Fruit fly (Drosophila melanogaster) whole organism, embryonic: Measurements from ENCODE around the gene CG15740.

ENCODE experiments used
- CG10321 ChIP-seq: fragments of 200-800 bp; sonication (Bioruptor generic); IDR thresholded peaks from 2 replicates; pipeline ENCODE4 v1.3.6; 2022; ENCODE audit warnings: missing biosample characterization, missing genetic modification characterization
- CG10979 ChIP-seq: fragments of 200-800 bp; sonication (Bioruptor generic); optimal IDR thresholded peaks from 2 replicates; lab custom pipeline; 2018; ENCODE audit warnings: missing biosample characterization, mild to moderate bottlenecking, missing genetic modification characterization, moderate library complexity
- CG13624 ChIP-seq: fragments of 200-800 bp; sonication (Bioruptor generic); optimal IDR thresholded peaks from 2 replicates; lab custom pipeline; 2016; ENCODE audit warnings: missing biosample characterization, missing genetic modification characterization
- CG15073 ChIP-seq: fragments of 200-800 bp; sonication (Bioruptor generic); optimal IDR thresholded peaks from 2 replicates; lab custom pipeline; 2016; ENCODE audit warnings: missing biosample characterization, missing genetic modification characterization
- CG16813 ChIP-seq: fragments of 200-800 bp; sonication (Bioruptor generic); IDR thresholded peaks from 3 replicates; pipeline ENCODE4 v1.3.6; 2022; ENCODE audit warnings: missing biosample characterization, missing genetic modification characterization; ENCODE audit not compliant: partially characterized antibody
- CG17328 ChIP-seq: fragments of 200-800 bp; sonication (Bioruptor generic); IDR thresholded peaks from 2 replicates; pipeline ENCODE4 v1.3.6; 2022; ENCODE audit warnings: missing biosample characterization, missing genetic modification characterization
- CG18764 ChIP-seq: fragments of 200-800 bp; sonication (Bioruptor generic); optimal IDR thresholded peaks from 3 replicates; lab custom pipeline; 2016; ENCODE audit warnings: missing biosample characterization, missing genetic modification characterization
- CG2116 ChIP-seq: fragments of 200-800 bp; sonication (Bioruptor generic); optimal IDR thresholded peaks from 3 replicates; lab custom pipeline; 2018; ENCODE audit warnings: missing biosample characterization, mild to moderate bottlenecking, missing genetic modification characterization
- CG30403 ChIP-seq: fragments of 200-800 bp; sonication (Bioruptor generic); optimal IDR thresholded peaks from 3 replicates; lab custom pipeline; 2016; ENCODE audit warnings: missing biosample characterization, missing genetic modification characterization
- CG32772 ChIP-seq: fragments of 200-800 bp; sonication (Bioruptor generic); IDR thresholded peaks from 2 replicates; pipeline ENCODE4 v1.3.6; 2022; ENCODE audit warnings: missing biosample characterization, missing genetic modification characterization
- CG33213 ChIP-seq: fragments of 200-800 bp; sonication (Bioruptor generic); optimal IDR thresholded peaks from 3 replicates; lab custom pipeline; 2016; ENCODE audit warnings: missing biosample characterization, missing genetic modification characterization
- CG34376 ChIP-seq: fragments of 200-800 bp; sonication (Bioruptor generic); optimal IDR thresholded peaks from 2 replicates; lab custom pipeline; 2018; ENCODE audit warnings: missing biosample characterization, mild to moderate bottlenecking, missing genetic modification characterization
- CG42726 ChIP-seq: fragments of 200-800 bp; sonication (Bioruptor generic); IDR thresholded peaks from 2 replicates; pipeline ENCODE4 v1.3.6; 2022; ENCODE audit warnings: missing biosample characterization, missing genetic modification characterization; ENCODE audit not compliant: partially characterized antibody
- CG4282 ChIP-seq: fragments of 200-800 bp; sonication (Bioruptor generic); optimal IDR thresholded peaks from 2 replicates; lab custom pipeline; 2016; ENCODE audit warnings: missing biosample characterization, missing genetic modification characterization
- CG4854 ChIP-seq: fragments of 200-800 bp; sonication (Bioruptor generic); optimal IDR thresholded peaks from 2 replicates; lab custom pipeline; 2016; ENCODE audit warnings: missing biosample characterization, missing genetic modification characterization, inconsistent platforms
- CG5180 ChIP-seq: fragments of 200-800 bp; sonication (Bioruptor generic); optimal IDR thresholded peaks from 3 replicates; lab custom pipeline; 2017; ENCODE audit warnings: missing biosample characterization, missing genetic modification characterization, mild to moderate bottlenecking, moderate library complexity, missing genetic modification reagents
- CG6272 ChIP-seq: fragments of 200-800 bp; sonication (Bioruptor generic); IDR thresholded peaks from 2 replicates; pipeline ENCODE4 v1.3.6; 2022; ENCODE audit warnings: missing biosample characterization, missing genetic modification characterization
- CG6654 ChIP-seq: fragments of 200-800 bp; sonication (Bioruptor generic); optimal IDR thresholded peaks from 2 replicates; lab custom pipeline; 2017; ENCODE audit warnings: missing biosample characterization, mild to moderate bottlenecking, missing genetic modification characterization
- CG7839 ChIP-seq: fragments of 200-800 bp; sonication (Bioruptor generic); optimal IDR thresholded peaks from 3 replicates; lab custom pipeline; 2018; ENCODE audit warnings: missing biosample characterization, mild to moderate bottlenecking, missing genetic modification characterization, moderate library complexity
- CTCF ChIP-seq: fragments of 200-800 bp; sonication (Bioruptor generic); optimal IDR thresholded peaks from 2 replicates; lab custom pipeline; 2017; ENCODE audit warnings: missing biosample characterization, mild to moderate bottlenecking, missing genetic modification characterization, moderate library complexity
- Doc2 ChIP-seq: fragments of 200-800 bp; sonication (Bioruptor generic); IDR thresholded peaks from 2 replicates; pipeline ENCODE4 v1.3.6; 2022; ENCODE audit warnings: missing biosample characterization, missing genetic modification characterization
- Dp ChIP-seq: fragments of 200-800 bp; sonication (Bioruptor generic); optimal IDR thresholded peaks from 2 replicates; lab custom pipeline; 2018; ENCODE audit warnings: missing biosample characterization, mild to moderate bottlenecking, missing genetic modification characterization, moderate library complexity
- Eip74EF ChIP-seq, 2 experiments: fragments of 200-800 bp in 1 of 2; fragments of >200 bp in 1 of 2; sonication (Bioruptor generic) in 1 of 2; optimal IDR thresholded peaks; 2 replicates each; lab custom pipeline; 2017 to 2019; ENCODE audit warnings: missing biosample characterization in 2 of 2, missing genetic modification characterization in 2 of 2, mild to moderate bottlenecking in 1 of 2, moderate library complexity in 1 of 2
- H2.0 ChIP-seq: fragments of 200-800 bp; sonication (Bioruptor generic); IDR thresholded peaks from 2 replicates; pipeline ENCODE4 v1.3.6; 2022; ENCODE audit warnings: missing biosample characterization, missing genetic modification characterization
- HLH54F ChIP-seq: fragments of 200-800 bp; sonication (Bioruptor generic); optimal IDR thresholded peaks from 3 replicates; lab custom pipeline; 2016; ENCODE audit warnings: missing biosample characterization, missing genetic modification characterization
- Nf-YC ChIP-seq: fragments of 200-800 bp; optimal IDR thresholded peaks from 3 replicates; lab custom pipeline; 2019; ENCODE audit warnings: missing biosample characterization, mild to moderate bottlenecking, missing genetic modification characterization, moderate library complexity
- Optix ChIP-seq: fragments of 200-800 bp; sonication (Bioruptor generic); IDR thresholded peaks from 3 replicates; pipeline ENCODE4 v1.3.6; 2022; ENCODE audit warnings: missing biosample characterization, missing genetic modification characterization
- Ravus ChIP-seq: fragments of 200-800 bp; sonication (Bioruptor generic); IDR thresholded peaks from 2 replicates; pipeline ENCODE4 v1.3.6; 2022; ENCODE audit warnings: missing biosample characterization, missing genetic modification characterization
- Sin3A ChIP-seq: fragments of >200 bp; optimal IDR thresholded peaks from 2 replicates; lab custom pipeline; 2018
- dimm ChIP-seq: fragments of 200-800 bp; sonication (Bioruptor generic); IDR thresholded peaks from 2 replicates; pipeline ENCODE4 v1.3.6; 2022; ENCODE audit warnings: missing biosample characterization, missing genetic modification characterization
- ems ChIP-seq: fragments of 200-800 bp; sonication (Bioruptor generic); optimal IDR thresholded peaks from 3 replicates; lab custom pipeline; 2016; ENCODE audit warnings: missing biosample characterization, missing genetic modification characterization
- gcm ChIP-seq: fragments of 200-800 bp; sonication (Bioruptor generic); optimal IDR thresholded peaks from 2 replicates; lab custom pipeline; 2019; ENCODE audit warnings: missing biosample characterization, mild to moderate bottlenecking, missing genetic modification characterization, moderate library complexity
- ham ChIP-seq: fragments of 200-800 bp; sonication (Bioruptor generic); IDR thresholded peaks from 2 replicates; pipeline ENCODE4 v1.3.6; 2022; ENCODE audit warnings: missing biosample characterization, missing genetic modification characterization
- hb ChIP-seq: fragments of 200-800 bp; sonication (Bioruptor generic); IDR thresholded peaks from 3 replicates; pipeline ENCODE4 v1.3.6; 2022; ENCODE audit warnings: missing biosample characterization, missing genetic modification characterization; ENCODE audit not compliant: partially characterized antibody
- hth ChIP-seq: fragments of >200 bp; optimal IDR thresholded peaks from 2 replicates; lab custom pipeline; 2017; ENCODE audit warnings: inconsistent platforms
- jing ChIP-seq: fragments of 200-800 bp; sonication (Bioruptor generic); optimal IDR thresholded peaks from 2 replicates; lab custom pipeline; 2018; ENCODE audit warnings: missing biosample characterization, mild to moderate bottlenecking, missing genetic modification characterization
- lab ChIP-seq: fragments of 200-800 bp; sonication (Bioruptor generic); optimal IDR thresholded peaks from 3 replicates; lab custom pipeline; 2017; ENCODE audit warnings: missing biosample characterization, missing genetic modification characterization, mild to moderate bottlenecking, moderate library complexity, missing genetic modification reagents
- lola ChIP-seq, 3 experiments: fragments of >200 bp in 2 of 3; fragments of 200-800 bp in 1 of 3; sonication (Bioruptor generic) in 1 of 3; optimal IDR thresholded peaks; 2 replicates each; lab custom pipeline; 2017 to 2019; ENCODE audit warnings: missing biosample characterization in 3 of 3, missing genetic modification characterization in 3 of 3, mild to moderate bottlenecking in 1 of 3, moderate library complexity in 1 of 3
- mld ChIP-seq: fragments of 200-800 bp; sonication (Bioruptor generic); IDR thresholded peaks from 3 replicates; pipeline ENCODE4 v1.3.6; 2022; ENCODE audit warnings: missing biosample characterization, missing genetic modification characterization; ENCODE audit not compliant: partially characterized antibody
- org-1 ChIP-seq: fragments of 200-800 bp; sonication (Bioruptor generic); optimal IDR thresholded peaks from 2 replicates; lab custom pipeline; 2017; ENCODE audit warnings: missing biosample characterization, missing genetic modification characterization
- pita ChIP-seq: fragments of 200-800 bp; sonication (Bioruptor generic); optimal IDR thresholded peaks from 2 replicates; lab custom pipeline; 2017; ENCODE audit warnings: missing biosample characterization, mild to moderate bottlenecking, missing genetic modification characterization
- pros ChIP-seq: fragments of 200-800 bp; sonication (Bioruptor generic); optimal IDR thresholded peaks from 3 replicates; lab custom pipeline; 2019; ENCODE audit warnings: missing biosample characterization, mild to moderate bottlenecking, missing genetic modification characterization, moderate library complexity
- psq ChIP-seq: fragments of 200-800 bp; sonication (Bioruptor generic); optimal IDR thresholded peaks from 2 replicates; lab custom pipeline; 2017; ENCODE audit warnings: missing biosample characterization, missing genetic modification characterization
- sc ChIP-seq, 3 experiments: fragments of >200 bp in 2 of 3; fragments of 200-800 bp in 1 of 3; sonication (Bioruptor generic) in 1 of 3; optimal IDR thresholded peaks; 2 replicates in 2 of 3; 3 replicates in 1 of 3; lab custom pipeline; 2017; ENCODE audit warnings: mild to moderate bottlenecking in 1 of 3, missing biosample characterization in 1 of 3, missing genetic modification characterization in 1 of 3, missing genetic modification reagents in 1 of 3
- scrt ChIP-seq: fragments of 200-800 bp; sonication (Bioruptor generic); optimal IDR thresholded peaks from 2 replicates; lab custom pipeline; 2018; ENCODE audit warnings: missing biosample characterization, mild to moderate bottlenecking, missing genetic modification characterization, moderate library complexity
- slbo ChIP-seq: fragments of 200-800 bp; sonication (Bioruptor generic); IDR thresholded peaks from 2 replicates; pipeline ENCODE4 v1.3.6; 2022; ENCODE audit warnings: missing biosample characterization, missing genetic modification characterization
- tll ChIP-seq, 2 experiments: fragments of 200-800 bp in 1 of 2; fragments of >200 bp in 1 of 2; sonication (Bioruptor generic) in 1 of 2; optimal IDR thresholded peaks; 2 replicates each; lab custom pipeline; 2017 to 2019; ENCODE audit warnings: missing biosample characterization in 2 of 2, missing genetic modification characterization in 2 of 2, mild to moderate bottlenecking in 1 of 2, moderate library complexity in 1 of 2
- tna ChIP-seq: fragments of 200-800 bp; sonication (Bioruptor generic); IDR thresholded peaks from 2 replicates; pipeline ENCODE4 v1.3.6; 2022; ENCODE audit warnings: missing biosample characterization, missing genetic modification characterization; ENCODE audit not compliant: partially characterized antibody
- zfh1 ChIP-seq: fragments of 200-800 bp; sonication (Bioruptor generic); IDR thresholded peaks from 3 replicates; pipeline ENCODE4 v1.3.6; 2022; ENCODE audit warnings: missing biosample characterization, missing genetic modification characterization

Gene CG15740

DNA sequence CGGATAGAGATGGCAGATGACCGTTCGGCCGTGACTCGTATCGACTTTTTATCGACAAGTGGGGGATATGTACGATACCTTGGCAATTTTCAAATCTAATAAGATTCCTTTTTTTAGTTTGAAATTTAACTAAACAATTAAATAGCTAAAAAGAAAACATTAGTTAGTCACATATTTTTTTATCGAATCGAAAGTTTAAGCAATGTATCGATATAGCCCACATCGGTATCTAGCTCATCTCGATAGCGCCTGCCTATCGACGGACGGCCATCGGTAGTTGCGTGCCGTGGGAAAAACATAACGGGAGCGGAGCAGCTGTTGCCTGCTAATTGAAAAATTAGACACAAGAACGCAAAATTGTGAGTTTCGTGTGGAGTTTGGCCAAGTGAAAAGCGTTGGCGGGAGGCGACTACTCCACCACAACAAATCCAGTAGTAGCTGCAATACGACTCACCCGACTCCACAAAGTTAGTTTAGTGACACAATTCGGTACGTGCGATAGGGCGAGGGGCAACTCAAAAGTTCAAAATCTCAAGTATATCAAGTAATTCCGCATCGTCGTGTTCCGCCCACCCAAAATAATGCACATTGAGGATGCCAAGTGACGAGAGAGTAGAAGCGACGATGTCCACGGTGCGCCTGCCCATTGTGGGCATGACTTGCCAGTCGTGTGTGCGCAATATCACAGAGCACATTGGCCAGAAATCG lies 9.0 kb upstream of the CG15740 start, which contains the start of the genes CG10347 and ATP7 (continued):
- TF ChIP-seq CG6272 (GFP tag; lab: Robert Waterston, UW): 0 out of 2 replicates have a peak, but pooled peaks have one; percentile 23
- no peak for TF ChIP-seq CG10979
- TF ChIP-seq H2.0: no peak
- no peak for TF ChIP-seq CG6654 (GFP tag; lab: Kevin White, UChicago)
- no peak for TF ChIP-seq jing (GFP tag; lab: Kevin White, UChicago)
- no peak for TF ChIP-seq Doc2 (GFP tag; lab: Robert Waterston, UW)
- no peak for TF ChIP-seq CG15073 (GFP tag; lab: Kevin White, UChicago)
- TF ChIP-seq pita (GFP tag; lab: Kevin White, UChicago): no peak
- TF ChIP-seq lola (GFP tag; optimal IDR thresholded peaks at IDR 0.05; lab: Kevin White, UChicago): peak in 1 of 3 experiments; percentile 5
- no peak for TF ChIP-seq CG32772 (GFP tag; lab: Robert Waterston, UW)
- TF ChIP-seq pros: no peak
- no peak for TF ChIP-seq zfh1 (GFP tag; lab: Robert Waterston, UW)
- TF ChIP-seq CG18764 (GFP tag; lab: Kevin White, UChicago): no peak
- no peak for TF ChIP-seq Eip74EF (GFP tag; optimal IDR thresholded peaks at IDR 0.05; lab: Kevin White, UChicago)
- no peak for TF ChIP-seq CTCF (GFP tag; lab: Kevin White, UChicago)
- peak; percentile 55 for TF ChIP-seq HLH54F
- TF ChIP-seq CG33213 (GFP tag; lab: Kevin White, UChicago): no peak
- TF ChIP-seq CG30403: peak; percentile 62
- no peak for TF ChIP-seq Ravus (GFP tag; lab: Robert Waterston, UW)
- TF ChIP-seq slbo (GFP tag; lab: Robert Waterston, UW): no peak; the same call in 1 of the 2 replicates
- TF ChIP-seq org-1: no peak
- TF ChIP-seq Sin3A (lab: Kevin White, UChicago): peak; percentile 72
- TF ChIP-seq hth: no peak
- no peak for TF ChIP-seq dimm (GFP tag; lab: Robert Waterston, UW)
- TF ChIP-seq CG7839 (tag; lab: Kevin White, UChicago): peak; percentile 26
- TF ChIP-seq CG34376 (GFP tag; lab: Kevin White, UChicago): peak; percentile 33
- peak; percentile 90 for TF ChIP-seq CG16813 (GFP tag; lab: Robert Waterston, UW)
- TF ChIP-seq Optix: no peak
- peak; percentile 4 for TF ChIP-seq gcm (GFP tag; lab: Kevin White, UChicago)
- peak; percentile 50 for TF ChIP-seq Nf-YC
- TF ChIP-seq CG4282: no peak
- no peak for TF ChIP-seq scrt (GFP tag; lab: Kevin White, UChicago)
- TF ChIP-seq CG13624: peak; percentile 27
- peak; percentile 40 for TF ChIP-seq ems (GFP tag; lab: Kevin White, UChicago)
- TF ChIP-seq sc (optimal IDR thresholded peaks at IDR 0.05; lab: Kevin White, UChicago): no peak
- TF ChIP-seq sc (GFP tag; optimal IDR thresholded peaks at IDR 0.05; lab: Kevin White, UChicago): no peak
- TF ChIP-seq CG42726 (GFP tag; lab: Robert Waterston, UW): peak; percentile 82
- no peak for TF ChIP-seq CG17328 (GFP tag; lab: Robert Waterston, UW)
- TF ChIP-seq tll (GFP tag; optimal IDR thresholded peaks at IDR 0.05; lab: Kevin White, UChicago): no peak
- no peak for TF ChIP-seq CG10321
- TF ChIP-seq mld (GFP tag; lab: Robert Waterston, UW): no peak; the same call in 2 of the 3 replicates
- TF ChIP-seq hb (GFP tag; lab: Robert Waterston, UW): peak; percentile 80
- no peak for TF ChIP-seq psq (GFP tag; lab: Kevin White, UChicago)
- peak; percentile 83 for TF ChIP-seq CG2116 (GFP tag; lab: Kevin White, UChicago)
- TF ChIP-seq Dp: peak; percentile 53
- TF ChIP-seq CG4854 (GFP tag; lab: Kevin White, UChicago): no peak
- peak; percentile 82 for TF ChIP-seq tna (GFP tag; lab: Robert Waterston, UW)
- no peak for TF ChIP-seq ham (GFP tag; lab: Robert Waterston, UW)
- TF ChIP-seq lab (GFP tag; lab: Kevin White, UChicago): peak; percentile 40
- TF ChIP-seq CG5180 (GFP tag; lab: Kevin White, UChicago): no peak
